Fruit fly (Drosophila melanogaster): Measurements from ENCODE around the gene CG14711.

Gene CG14711

DNA sequence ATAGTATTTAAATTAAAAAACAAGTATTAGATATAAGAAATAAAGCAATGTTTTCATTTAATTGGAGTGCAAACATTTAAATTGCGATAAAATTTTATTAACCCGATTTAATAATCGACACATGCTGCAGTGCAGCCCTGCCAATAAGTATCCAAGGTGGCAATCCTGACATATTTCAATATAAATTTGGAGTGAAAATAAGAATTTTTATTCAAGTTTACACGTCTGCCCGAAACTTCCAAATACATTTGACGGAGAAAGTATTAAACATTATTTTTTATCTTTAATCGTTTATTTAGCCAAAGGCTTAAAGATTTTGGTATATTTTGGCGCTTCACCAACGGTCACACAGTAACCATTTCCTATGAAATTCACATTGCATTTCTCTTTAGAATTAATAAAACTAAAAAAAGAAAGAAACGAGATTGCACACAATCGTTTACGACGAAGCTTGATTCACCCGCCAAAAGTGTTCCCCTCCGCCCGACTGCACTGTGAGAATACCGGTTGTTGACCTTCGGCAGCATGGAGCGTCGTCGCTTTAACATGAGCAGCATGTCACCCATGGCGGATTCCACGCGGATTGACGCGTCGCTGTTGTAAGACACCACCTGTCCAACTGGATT, 5.4 kb downstream of the CG14711 start, which contains the start of gene CG14712 (continued):
- TF ChIP-seq CG7987 (GFP tag; optimal IDR thresholded peaks at IDR 0.05) (no peak), Vsx1 (GFP tag; optimal IDR thresholded peaks at IDR 0.05) (no peak), sens-2 (GFP tag; IDR thresholded peaks at IDR 0.05) (no peak), croc (GFP tag; conservative IDR thresholded peaks at IDR 0.05) (no peak), CG14860 (GFP tag; IDR thresholded peaks at IDR 0.05; ENCODE audit: partially characterized antibody) (peak; percentile 50; the same call in 2 of the 3 replicates), Eip74EF (GFP tag; optimal IDR thresholded peaks at IDR 0.05) (no peak), CG8944 (GFP tag; optimal IDR thresholded peaks at IDR 0.05) (no peak), Sox102F (GFP tag; optimal IDR thresholded peaks at IDR 0.05) (no peak), toy (GFP tag; IDR thresholded peaks at IDR 0.05) (no peak), CG11695 (GFP tag; IDR thresholded peaks at IDR 0.05) (no peak), CG18262 (tag; optimal IDR thresholded peaks at IDR 0.05) (no peak), CG13775 (GFP tag; optimal IDR thresholded peaks at IDR 0.05) (peak; percentile 11), caup (GFP tag; optimal IDR thresholded peaks at IDR 0.05; ENCODE audit: severe bottlenecking) (no peak), Dfd (GFP tag; optimal IDR thresholded peaks at IDR 0.05) (no peak), chif (GFP tag; optimal IDR thresholded peaks at IDR 0.05) (no peak), nau (GFP tag; optimal IDR thresholded peaks at IDR 0.05) (no peak), Max (GFP tag; optimal IDR thresholded peaks at IDR 0.05) (peak; percentile 49), Sox100B (GFP tag; optimal IDR thresholded peaks at IDR 0.05) (no peak), Camta (GFP tag; optimal IDR thresholded peaks at IDR 0.05) (no peak), disco-r (GFP tag; optimal IDR thresholded peaks at IDR 0.05) (no peak), CG6175 (GFP tag; IDR thresholded peaks at IDR 0.05) (no peak), Blimp-1 (GFP tag; optimal IDR thresholded peaks at IDR 0.05) (no peak), Atf6 (GFP tag; IDR thresholded peaks at IDR 0.05) (no peak), CG9797 (GFP tag; optimal IDR thresholded peaks at IDR 0.05) (peak; percentile 73), gt (GFP tag; IDR thresholded peaks at IDR 0.05) (no peak), fd102C (GFP tag; optimal IDR thresholded peaks at IDR 0.05) (no peak), slbo (GFP tag; IDR thresholded peaks at IDR 0.05) (peak; percentile 40; the same call in 1 of the 2 replicates), insv (GFP tag; optimal IDR thresholded peaks at IDR 0.05) (peak in 1 of 2 experiments; percentile 22), bbx (GFP tag; IDR thresholded peaks at IDR 0.05; ENCODE audit: partially characterized antibody) (peak; percentile 64), CG1603 (tag; optimal IDR thresholded peaks at IDR 0.05) (no peak), Mes4 (GFP tag; optimal IDR thresholded peaks at IDR 0.05) (no peak), CG7839 (tag; optimal IDR thresholded peaks at IDR 0.05) (no peak), CG10979 (tag; optimal IDR thresholded peaks at IDR 0.05) (no peak), sug (tag; optimal IDR thresholded peaks at IDR 0.05) (peak; percentile 38), CG7372 (GFP tag; IDR thresholded peaks at IDR 0.05) (no peak), en (GFP tag; optimal IDR thresholded peaks at IDR 0.05) (no peak), CG13424 (tag; optimal IDR thresholded peaks at IDR 0.05) (no peak), Fer2 (tag; optimal IDR thresholded peaks at IDR 0.05) (no peak), Trl (optimal IDR thresholded peaks at IDR 0.05) (no peak), Trl (GFP tag; optimal IDR thresholded peaks at IDR 0.05) (peak; percentile 18), CG7271 (tag; optimal IDR thresholded peaks at IDR 0.05) (no peak), pnt (GFP tag; optimal IDR thresholded peaks at IDR 0.05) (no peak), lola (GFP tag; optimal IDR thresholded peaks at IDR 0.05) (peak in 1 of 3 experiments; percentile 15), ERR (GFP tag; optimal IDR thresholded peaks at IDR 0.05) (no peak), hb (GFP tag; IDR thresholded peaks at IDR 0.05; ENCODE audit: partially characterized antibody) (no peak), tup (GFP tag; optimal IDR thresholded peaks at IDR 0.05) (no peak), CG4730 (GFP tag; IDR thresholded peaks at IDR 0.05) (no peak), fd96Cb (tag; optimal IDR thresholded peaks at IDR 0.05) (no peak), CG17328 (GFP tag; IDR thresholded peaks at IDR 0.05) (no peak), vfl (GFP tag; optimal IDR thresholded peaks at IDR 0.05) (peak; percentile 7)

Data from whole organism, embryonic.